Fruit fly (Drosophila melanogaster) S2 (cell line): Measurements from ENCODE around the gene oc.

ENCODE experiments used
- CG8478 ChIP-seq: fragments of >200 bp; optimal IDR thresholded peaks from 2 replicates; lab custom pipeline; 2018
- CTCF ChIP-seq, 2 experiments: fragments of >200 bp; optimal IDR thresholded peaks; 2 replicates each; lab custom pipeline; 2018

oc gene

dm6 chrX:8650631-8651133 is at the start of gene oc:
Gene oc (minus strand): TSS chrX:8650681.
- TF ChIP-seq CTCF (optimal IDR thresholded peaks at IDR 0.05; lab: Kevin White, UChicago) (peak; percentile 46 to 73), CG8478 (lab: Kevin White, UChicago) (peak; percentile 46)

dm6 chrX:8696106-8696595 is 45.7 kb upstream of the oc start:
- TF ChIP-seq CTCF (optimal IDR thresholded peaks at IDR 0.05; lab: Kevin White, UChicago) = no peak
- TF ChIP-seq CG8478 (lab: Kevin White, UChicago) = no peak

dm6 chrX:8694823-8695492 is 44.5 kb upstream of the oc start:
- no peak for TF ChIP-seq CG8478 (lab: Kevin White, UChicago)
- no peak for TF ChIP-seq CTCF (optimal IDR thresholded peaks at IDR 0.05; lab: Kevin White, UChicago)

- TF ChIP-seq CG8478 (lab: Kevin White, UChicago) (no peak), CTCF (optimal IDR thresholded peaks at IDR 0.05; lab: Kevin White, UChicago) (no peak)
Measured at dm6 chrX:8694066-8694822, 43.8 kb upstream of the oc start.

dm6 chrX:8693520-8693919 is 43.0 kb upstream of the oc start, which contains the start of gene CG11294:
Gene CG11294 (minus strand): TSS chrX:8693620.
- TF ChIP-seq CTCF (optimal IDR thresholded peaks at IDR 0.05; lab: Kevin White, UChicago) (no peak), CG8478 (lab: Kevin White, UChicago) (no peak)

dm6 chrX:8690003-8690402 is 39.5 kb upstream of the oc start, which contains the start of the genes Ppt1 and Ogg1:
Gene Ppt1 (minus strand): TSS chrX:8690227.
Gene Ogg1 (plus strand): TSS chrX:8690327.
- TF ChIP-seq CTCF (optimal IDR thresholded peaks at IDR 0.05; lab: Kevin White, UChicago) (peak in 1 of 2 experiments; percentile 2), CG8478 (lab: Kevin White, UChicago) (no peak)

- TF ChIP-seq CG8478 (lab: Kevin White, UChicago) (no peak), CTCF (optimal IDR thresholded peaks at IDR 0.05; lab: Kevin White, UChicago) (no peak)
Measured at dm6 chrX:8685394-8685793, 34.9 kb upstream of the oc start.

dm6 chrX:8681822-8682632 is 31.5 kb upstream of the oc start:
- TF ChIP-seq CTCF (optimal IDR thresholded peaks at IDR 0.05; lab: Kevin White, UChicago) = peak; percentile 59 to 74
- no peak for TF ChIP-seq CG8478 (lab: Kevin White, UChicago)

dm6 chrX:8681189-8681821 is 30.8 kb upstream of the oc start, which contains the start of gene CAH3:
Gene CAH3 (plus strand): TSS chrX:8681252.
- TF ChIP-seq CTCF (optimal IDR thresholded peaks at IDR 0.05; lab: Kevin White, UChicago) (no peak), CG8478 (lab: Kevin White, UChicago) (no peak)

dm6 chrX:8677434-8677833 is 27.0 kb upstream of the oc start:
- TF ChIP-seq CG8478 (lab: Kevin White, UChicago) (no peak), CTCF (optimal IDR thresholded peaks at IDR 0.05; lab: Kevin White, UChicago) (no peak)

dm6 chrX:8676631-8677224 is 26.2 kb upstream of the oc start, which contains the start of gene Rubicon:
Gene Rubicon (plus strand): TSS chrX:8677063.
- TF ChIP-seq CTCF (optimal IDR thresholded peaks at IDR 0.05; lab: Kevin White, UChicago) = peak; percentile 98 to 99
- TF ChIP-seq CG8478 (lab: Kevin White, UChicago) = no peak

dm6 chrX:8671348-8672298 is 21.1 kb upstream of the oc start:
- no peak for TF ChIP-seq CG8478 (lab: Kevin White, UChicago)
- no peak for TF ChIP-seq CTCF (optimal IDR thresholded peaks at IDR 0.05; lab: Kevin White, UChicago)
